Fruit fly (Drosophila melanogaster): ENCODE measurements around the gene Tsp26A.
A peak's percentile ranks its signal among the peaks of the same experiment; 100 is the strongest.

DNA sequence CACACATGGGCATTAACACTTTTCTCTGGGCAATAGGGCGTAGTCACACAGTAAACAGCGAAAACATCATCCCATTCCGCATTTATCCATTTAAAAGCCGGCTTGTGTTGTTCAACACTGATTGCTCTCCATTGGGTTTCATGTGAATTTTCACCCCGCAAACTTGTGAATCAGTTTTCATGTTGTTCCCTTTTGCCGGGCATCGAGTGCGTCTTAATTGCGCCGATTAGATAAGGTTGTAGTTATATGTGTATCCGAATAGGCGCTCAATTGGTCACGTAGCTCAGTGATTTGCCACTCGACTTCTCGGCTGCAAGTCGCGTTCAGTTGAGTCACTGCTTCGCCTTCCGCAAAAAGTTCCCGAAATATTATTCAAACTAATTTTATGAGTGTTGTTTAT, 13.1 kb upstream of the Tsp26A start:
- TF ChIP-seq CrebA (GFP tag; optimal IDR thresholded peaks at IDR 0.05; ENCODE audit: borderline replicate concordance) (no peak), sage (GFP tag; optimal IDR thresholded peaks at IDR 0.05) (no peak), pan (optimal IDR thresholded peaks at IDR 0.05) (no peak), Abd-B (GFP tag; optimal IDR thresholded peaks at IDR 0.05) (no peak), h (GFP tag; optimal IDR thresholded peaks at IDR 0.05) (peak; percentile 3), sv (GFP tag; optimal IDR thresholded peaks at IDR 0.05) (no peak), Mio (GFP tag; optimal IDR thresholded peaks at IDR 0.05) (no peak), Sp1 (GFP tag; optimal IDR thresholded peaks at IDR 0.05) (no peak), dsf (GFP tag; optimal IDR thresholded peaks at IDR 0.05; ENCODE audit: borderline replicate concordance) (no peak)

Data from whole organism, wandering third instar larva.